Fruit fly (Drosophila melanogaster): ENCODE measurements around the gene pip.

Gene pip

dm6 chr3L:19264141-19264487, 73.3 kb downstream of the pip start, which contains the start of gene Max (continued):
- TF ChIP-seq cato (GFP tag; optimal IDR thresholded peaks at IDR 0.05; ENCODE audit: borderline replicate concordance) (peak; percentile 8), chn (GFP tag; optimal IDR thresholded peaks at IDR 0.05) (peak; percentile 14), lbe (GFP tag; optimal IDR thresholded peaks at IDR 0.05) (peak; percentile 37), gfzf (GFP tag; optimal IDR thresholded peaks at IDR 0.05) (peak; percentile 76), Ada2b (GFP tag; IDR thresholded peaks at IDR 0.05) (peak; percentile 60), CG14710 (tag; optimal IDR thresholded peaks at IDR 0.05) (peak; percentile 99), CTCF (GFP tag; optimal IDR thresholded peaks at IDR 0.05) (no peak), CG2202 (tag; optimal IDR thresholded peaks at IDR 0.05) (peak; percentile 8), dysf (GFP tag; IDR thresholded peaks at IDR 0.05) (peak; percentile 73), row (GFP tag; IDR thresholded peaks at IDR 0.05) (peak; percentile 89), eyg (GFP tag; optimal IDR thresholded peaks at IDR 0.05) (no peak), Aef1 (GFP tag; IDR thresholded peaks at IDR 0.05) (peak; percentile 67), lilli (GFP tag; optimal IDR thresholded peaks at IDR 0.05) (peak; percentile 59), CG31388 (GFP tag; optimal IDR thresholded peaks at IDR 0.05) (no peak), Nf-YA (GFP tag; IDR thresholded peaks at IDR 0.05) (peak; percentile 52), Atf6 (GFP tag; IDR thresholded peaks at IDR 0.05) (peak; percentile 74), HmgD (GFP tag; optimal IDR thresholded peaks at IDR 0.05) (no peak), Sry-δ (GFP tag; optimal IDR thresholded peaks at IDR 0.05) (peak; percentile 5), stwl (tag; optimal IDR thresholded peaks at IDR 0.05) (peak; percentile 77), CG7372 (GFP tag; IDR thresholded peaks at IDR 0.05) (peak; percentile 42; the same call in 1 of the 2 replicates), dimm (GFP tag; IDR thresholded peaks at IDR 0.05) (no peak), dan (GFP tag; IDR thresholded peaks at IDR 0.05) (no peak), ranshi (GFP tag; IDR thresholded peaks at IDR 0.05) (peak; percentile 59; the same call in 1 of the 2 replicates), Deaf1 (tag; optimal IDR thresholded peaks at IDR 0.05) (peak; percentile 44), CG3163 (GFP tag; optimal IDR thresholded peaks at IDR 0.05) (no peak), grau (tag; optimal IDR thresholded peaks at IDR 0.05) (peak; percentile 77), tx (GFP tag; optimal IDR thresholded peaks at IDR 0.05) (no peak), amos (GFP tag; IDR thresholded peaks at IDR 0.05; ENCODE audit: partially characterized antibody) (peak; percentile 14; the same call in 1 of the 2 replicates), pita (GFP tag; optimal IDR thresholded peaks at IDR 0.05) (no peak), onecut (GFP tag; IDR thresholded peaks at IDR 0.05) (peak; percentile 46), D19A (tag; optimal IDR thresholded peaks at IDR 0.05) (peak; percentile 66), E2f1 (GFP tag; IDR thresholded peaks at IDR 0.05) (peak; percentile 57), twi (tag; optimal IDR thresholded peaks at IDR 0.05) (peak; percentile 53), CG14050 (GFP tag; IDR thresholded peaks at IDR 0.05) (peak; percentile 46; the same call in 1 of the 3 replicates), tll (GFP tag; optimal IDR thresholded peaks at IDR 0.05) (peak in 1 of 2 experiments; percentile 36), Drgx (GFP tag; IDR thresholded peaks at IDR 0.05) (peak; percentile 35; the same call in 1 of the 2 replicates), gce (GFP tag; IDR thresholded peaks at IDR 0.05) (peak; percentile 68; the same call in 2 of the 3 replicates), CG9817 (tag; optimal IDR thresholded peaks at IDR 0.05) (peak; percentile 71), CG32532 (GFP tag; IDR thresholded peaks at IDR 0.05) (peak; percentile 84), sens (GFP tag) (peak; percentile 63), oc (tag; optimal IDR thresholded peaks at IDR 0.05) (peak; percentile 17), CG11560 (tag; IDR thresholded peaks at IDR 0.05) (0 out of 3 replicates have a peak, but pooled peaks have one; percentile 29), Sin3A (optimal IDR thresholded peaks at IDR 0.05) (no peak), BEAF-32 (GFP tag; optimal IDR thresholded peaks at IDR 0.05) (peak; percentile 42), CG16813 (GFP tag; IDR thresholded peaks at IDR 0.05; ENCODE audit: partially characterized antibody) (no peak), Xrp1 (GFP tag; IDR thresholded peaks at IDR 0.05) (peak; percentile 78), CG3065 (GFP tag; optimal IDR thresholded peaks at IDR 0.05) (no peak), CG9727 (GFP tag; optimal IDR thresholded peaks at IDR 0.05) (peak; percentile 58), CG11093 (GFP tag; IDR thresholded peaks at IDR 0.05) (0 out of 3 replicates have a peak, but pooled peaks have one; percentile 32), Dip2 (GFP tag; IDR thresholded peaks at IDR 0.05) (no peak), ato (GFP tag; IDR thresholded peaks at IDR 0.05; ENCODE audit: partially characterized antibody) (no peak), CG10959 (GFP tag; IDR thresholded peaks at IDR 0.05) (no peak), CG31441 (GFP tag; IDR thresholded peaks at IDR 0.05) (peak; percentile 71)
